Fruit fly (Drosophila melanogaster): ENCODE data around the gene Pgk.

Pgk gene

dm6 chr2L:2765659-2766373, 12.9 kb upstream of the Pgk start, which contains the start of the genes Snx21 and aph-1 (continued):
- TF ChIP-seq trh (GFP tag; optimal IDR thresholded peaks at IDR 0.05), result peak; percentile 83
- peak; percentile 84 for TF ChIP-seq Asciz (GFP tag; optimal IDR thresholded peaks at IDR 0.05)
- TF ChIP-seq Dbx (GFP tag; IDR thresholded peaks at IDR 0.05), result peak; percentile 90
- TF ChIP-seq croc (GFP tag; conservative IDR thresholded peaks at IDR 0.05), result peak; percentile 83
- TF ChIP-seq hbn (GFP tag; IDR thresholded peaks at IDR 0.05; ENCODE audit: partially characterized antibody), result no peak
- peak; percentile 93 for TF ChIP-seq Sox100B (GFP tag; optimal IDR thresholded peaks at IDR 0.05)
- peak; percentile 83 for TF ChIP-seq ewg (GFP tag; optimal IDR thresholded peaks at IDR 0.05)
- peak; percentile 52 for TF ChIP-seq CG43689 (GFP tag; IDR thresholded peaks at IDR 0.05)
- peak; percentile 38 for TF ChIP-seq Dref (GFP tag; IDR thresholded peaks at IDR 0.05)
- peak; percentile 56 for TF ChIP-seq MESR4 (GFP tag; optimal IDR thresholded peaks at IDR 0.05)
- TF ChIP-seq Awh (GFP tag; IDR thresholded peaks at IDR 0.05), result peak; percentile 75
- TF ChIP-seq BtbVII (GFP tag; optimal IDR thresholded peaks at IDR 0.05), result peak; percentile 91
- TF ChIP-seq hb (GFP tag; IDR thresholded peaks at IDR 0.05; ENCODE audit: partially characterized antibody), result no peak
- peak; percentile 90 for TF ChIP-seq corto (GFP tag; optimal IDR thresholded peaks at IDR 0.05)
- TF ChIP-seq Fer3 (tag; optimal IDR thresholded peaks at IDR 0.05), result peak; percentile 93
- no peak for TF ChIP-seq sc (optimal IDR thresholded peaks at IDR 0.05)
- peak; percentile 87 for TF ChIP-seq sc (GFP tag; optimal IDR thresholded peaks at IDR 0.05)
- TF ChIP-seq Doc2 (GFP tag; IDR thresholded peaks at IDR 0.05), result 0 out of 2 replicates have a peak, but pooled peaks have one; percentile 47
- TF ChIP-seq CG6854 (GFP tag; optimal IDR thresholded peaks at IDR 0.05), result peak; percentile 88
- TF ChIP-seq D19B (GFP tag; optimal IDR thresholded peaks at IDR 0.05), result peak; percentile 83
- peak; percentile 55 for TF ChIP-seq CG31365 (tag; optimal IDR thresholded peaks at IDR 0.05)
- TF ChIP-seq pho (GFP tag; optimal IDR thresholded peaks at IDR 0.05), result peak; percentile 81
- peak; percentile 32 for TF ChIP-seq gcm2 (GFP tag; optimal IDR thresholded peaks at IDR 0.05)
- TF ChIP-seq CG11093 (GFP tag; IDR thresholded peaks at IDR 0.05), result peak; percentile 82
- peak in 1 of 2 experiments; percentile 58 for TF ChIP-seq Hr78 (GFP tag; optimal IDR thresholded peaks at IDR 0.05)
- TF ChIP-seq CG2678 (tag; optimal IDR thresholded peaks at IDR 0.05), result peak; percentile 96
- TF ChIP-seq kni (GFP tag; optimal IDR thresholded peaks at IDR 0.05), result peak; percentile 70
- peak; percentile 74 for TF ChIP-seq Ada2b (GFP tag; IDR thresholded peaks at IDR 0.05)
- TF ChIP-seq CG17359 (tag; optimal IDR thresholded peaks at IDR 0.05), result peak; percentile 92
- peak; percentile 86 for TF ChIP-seq tx (GFP tag; optimal IDR thresholded peaks at IDR 0.05)
- TF ChIP-seq row (GFP tag; IDR thresholded peaks at IDR 0.05), result peak; percentile 100
- TF ChIP-seq tap (tag; optimal IDR thresholded peaks at IDR 0.05), result peak; percentile 85

dm6 chr2L:2760288-2760687, 7.4 kb upstream of the Pgk start:
- TF ChIP-seq CG42726 (GFP tag; IDR thresholded peaks at IDR 0.05; ENCODE audit: partially characterized antibody) (0 out of 2 replicates have a peak, but pooled peaks have one; percentile 21), CG3726 (GFP tag; IDR thresholded peaks at IDR 0.05) (0 out of 3 replicates have a peak, but pooled peaks have one; percentile 54), gsb (GFP tag; IDR thresholded peaks at IDR 0.05) (no peak), wdn (GFP tag; IDR thresholded peaks at IDR 0.05) (no peak), Hr39 (optimal IDR thresholded peaks at IDR 0.05) (no peak), Med (GFP tag) (peak; percentile 36), CG1602 (GFP tag; optimal IDR thresholded peaks at IDR 0.05) (no peak), Atf6 (GFP tag; IDR thresholded peaks at IDR 0.05) (no peak), CG34422 (GFP tag; IDR thresholded peaks at IDR 0.05) (no peak), fu2 (GFP tag; optimal IDR thresholded peaks at IDR 0.05) (no peak), aop (GFP tag; IDR thresholded peaks at IDR 0.05) (peak; percentile 29; the same call in 1 of the 2 replicates), CG8765 (GFP tag; IDR thresholded peaks at IDR 0.05) (no peak), usp (GFP tag; optimal IDR thresholded peaks at IDR 0.05) (no peak), Rfx (GFP tag; IDR thresholded peaks at IDR 0.05) (no peak), dan (GFP tag; IDR thresholded peaks at IDR 0.05) (no peak), YL-1 (GFP tag; optimal IDR thresholded peaks at IDR 0.05) (no peak), BtbVII (GFP tag; optimal IDR thresholded peaks at IDR 0.05) (no peak), pan (optimal IDR thresholded peaks at IDR 0.05) (no peak), pan (GFP tag; optimal IDR thresholded peaks at IDR 0.05 in 1 of 2, IDR thresholded peaks at IDR 0.05 in 1 of 2) (peak in 1 of 2 experiments; percentile 24), CG7839 (tag; optimal IDR thresholded peaks at IDR 0.05) (no peak), fru (optimal IDR thresholded peaks at IDR 0.05) (no peak)
